Fruit fly (Drosophila melanogaster) whole organism, embryonic: ENCODE measurements around the gene Nxf3.

Experiments used
- CG10147 ChIP-seq: fragments of 200-800 bp; sonication (Bioruptor generic); optimal IDR thresholded peaks from 2 replicates; lab custom pipeline; 2019; ENCODE audit warnings: missing biosample characterization, mild to moderate bottlenecking, missing genetic modification characterization, moderate library complexity
- CG13123 ChIP-seq: fragments of 200-800 bp; sonication (Bioruptor generic); optimal IDR thresholded peaks from 2 replicates; lab custom pipeline; 2016; ENCODE audit warnings: missing biosample characterization, missing genetic modification characterization
- CG14710 ChIP-seq: fragments of 200-800 bp; sonication (Bioruptor generic); optimal IDR thresholded peaks from 3 replicates; lab custom pipeline; 2019; ENCODE audit warnings: missing biosample characterization, mild to moderate bottlenecking, missing genetic modification characterization, moderate library complexity
- CG15696 ChIP-seq: fragments of 200-800 bp; sonication (Bioruptor generic); optimal IDR thresholded peaks from 2 replicates; lab custom pipeline; 2019; ENCODE audit warnings: missing biosample characterization, mild to moderate bottlenecking, missing genetic modification characterization, moderate library complexity
- CG17186 ChIP-seq: fragments of 200-800 bp; sonication (Bioruptor generic); optimal IDR thresholded peaks from 3 replicates; lab custom pipeline; 2017; ENCODE audit warnings: missing biosample characterization, missing genetic modification reagents, missing genetic modification characterization
- CG17359 ChIP-seq: fragments of 200-800 bp; sonication (Bioruptor generic); optimal IDR thresholded peaks from 3 replicates; lab custom pipeline; 2018; ENCODE audit warnings: missing biosample characterization, mild to moderate bottlenecking, missing genetic modification characterization, moderate library complexity
- CG17612 ChIP-seq: fragments of 200-800 bp; sonication (Bioruptor generic); IDR thresholded peaks from 2 replicates; pipeline ENCODE4 v1.3.6; 2022; ENCODE audit warnings: missing biosample characterization, missing genetic modification characterization
- CG17829 ChIP-seq: fragments of 200-800 bp; optimal IDR thresholded peaks from 2 replicates; lab custom pipeline; 2019; ENCODE audit warnings: missing biosample characterization, mild to moderate bottlenecking, missing genetic modification characterization, moderate library complexity
- CG3995 ChIP-seq: fragments of 200-800 bp; sonication (Bioruptor generic); optimal IDR thresholded peaks from 3 replicates; lab custom pipeline; 2016; ENCODE audit warnings: missing biosample characterization, missing genetic modification characterization
- CG6654 ChIP-seq: fragments of 200-800 bp; sonication (Bioruptor generic); optimal IDR thresholded peaks from 2 replicates; lab custom pipeline; 2017; ENCODE audit warnings: missing biosample characterization, mild to moderate bottlenecking, missing genetic modification characterization
- CG7745 ChIP-seq: fragments of 200-800 bp; sonication (Bioruptor generic); optimal IDR thresholded peaks from 2 replicates; lab custom pipeline; 2018; ENCODE audit warnings: missing biosample characterization, mild to moderate bottlenecking, missing genetic modification characterization, moderate library complexity
- CG7839 ChIP-seq: fragments of 200-800 bp; sonication (Bioruptor generic); optimal IDR thresholded peaks from 3 replicates; lab custom pipeline; 2018; ENCODE audit warnings: missing biosample characterization, mild to moderate bottlenecking, missing genetic modification characterization, moderate library complexity
- CG8359 ChIP-seq: fragments of 200-800 bp; sonication (Bioruptor generic); optimal IDR thresholded peaks from 2 replicates; lab custom pipeline; 2017; ENCODE audit warnings: missing biosample characterization, mild to moderate bottlenecking, missing genetic modification characterization, borderline replicate concordance
- CG9215 ChIP-seq: fragments of 200-800 bp; sonication (Bioruptor generic); IDR thresholded peaks from 2 replicates; pipeline ENCODE4 v1.3.6; 2022; ENCODE audit warnings: missing biosample characterization, missing genetic modification characterization
- CG9437 ChIP-seq: fragments of 200-800 bp; sonication (Bioruptor generic); optimal IDR thresholded peaks from 2 replicates; lab custom pipeline; 2018; ENCODE audit warnings: missing biosample characterization, mild to moderate bottlenecking, missing genetic modification characterization
- CG9817 ChIP-seq: fragments of 200-800 bp; sonication (Bioruptor generic); optimal IDR thresholded peaks from 2 replicates; lab custom pipeline; 2018; ENCODE audit warnings: missing biosample characterization, mild to moderate bottlenecking, missing genetic modification characterization, moderate library complexity
- CoRest ChIP-seq: fragments of 200-800 bp; sonication (Bioruptor generic); optimal IDR thresholded peaks from 3 replicates; lab custom pipeline; 2018; ENCODE audit warnings: missing biosample characterization, mild to moderate bottlenecking, missing genetic modification characterization, moderate library complexity
- D19A ChIP-seq: fragments of 200-800 bp; optimal IDR thresholded peaks from 3 replicates; lab custom pipeline; 2019; ENCODE audit warnings: missing biosample characterization, mild to moderate bottlenecking, missing genetic modification characterization, moderate library complexity
- Dll ChIP-seq: fragments of 200-800 bp; sonication (Bioruptor generic); IDR thresholded peaks from 4 replicates; pipeline ENCODE4 v1.3.6; 2022; ENCODE audit warnings: missing biosample characterization, missing genetic modification characterization; ENCODE audit not compliant: partially characterized antibody
- E2f1 ChIP-seq: fragments of 200-800 bp; sonication (Bioruptor generic); IDR thresholded peaks from 2 replicates; pipeline ENCODE4 v1.3.6; 2022; ENCODE audit warnings: missing biosample characterization, missing genetic modification characterization
- H15 ChIP-seq: fragments of 200-800 bp; sonication (Bioruptor generic); IDR thresholded peaks from 3 replicates; pipeline ENCODE4 v1.3.6; 2022; ENCODE audit warnings: missing biosample characterization, missing genetic modification characterization
- Hmr ChIP-seq: fragments of 200-800 bp; sonication (Bioruptor generic); optimal IDR thresholded peaks from 3 replicates; lab custom pipeline; 2017; ENCODE audit warnings: mild to moderate bottlenecking, missing biosample characterization, missing genetic modification reagents, missing genetic modification characterization
- PHDP ChIP-seq: fragments of 200-800 bp; sonication (Bioruptor generic); optimal IDR thresholded peaks from 3 replicates; lab custom pipeline; 2018; ENCODE audit warnings: missing biosample characterization, mild to moderate bottlenecking, missing genetic modification characterization, moderate library complexity
- Pdp1 ChIP-seq, 2 experiments: fragments of 200-800 bp; sonication (Bioruptor generic); optimal IDR thresholded peaks; 3 replicates each; lab custom pipeline; 2016; ENCODE audit warnings: missing biosample characterization in 2 of 2, missing genetic modification characterization in 2 of 2, mild to moderate bottlenecking in 1 of 2, moderate library complexity in 1 of 2
- Ptx1 ChIP-seq: fragments of 200-800 bp; sonication (Bioruptor generic); IDR thresholded peaks from 2 replicates; pipeline ENCODE4 v1.3.6; 2022; ENCODE audit warnings: missing biosample characterization, missing genetic modification characterization
- Sox102F ChIP-seq: fragments of 200-800 bp; sonication (Bioruptor generic); optimal IDR thresholded peaks from 2 replicates; lab custom pipeline; 2018; ENCODE audit warnings: missing biosample characterization, mild to moderate bottlenecking, missing genetic modification characterization, moderate library complexity
- ara ChIP-seq: fragments of 200-800 bp; sonication (Bioruptor generic); IDR thresholded peaks from 2 replicates; pipeline ENCODE4 v1.3.6; 2022; ENCODE audit warnings: missing biosample characterization, missing genetic modification characterization
- bcd ChIP-seq: fragments of 200-800 bp; sonication (Bioruptor generic); optimal IDR thresholded peaks from 2 replicates; lab custom pipeline; 2017; ENCODE audit warnings: missing biosample characterization, mild to moderate bottlenecking, missing genetic modification characterization
- cato ChIP-seq: fragments of 200-800 bp; sonication (Bioruptor generic); optimal IDR thresholded peaks from 2 replicates; lab custom pipeline; 2016; ENCODE audit warnings: missing biosample characterization, missing genetic modification characterization, borderline replicate concordance
- chinmo ChIP-seq: fragments of 200-800 bp; sonication (Bioruptor generic); IDR thresholded peaks from 4 replicates; pipeline ENCODE4 v1.3.6; 2022; ENCODE audit warnings: missing biosample characterization, missing genetic modification characterization; ENCODE audit not compliant: partially characterized antibody
- croc ChIP-seq: fragments of 200-800 bp; sonication (Bioruptor generic); conservative IDR thresholded peaks from 3 replicates; pipeline ENCODE4 v1.3.6; 2022; ENCODE audit warnings: missing biosample characterization, missing genetic modification characterization
- exex ChIP-seq: fragments of 200-800 bp; sonication (Bioruptor generic); optimal IDR thresholded peaks from 4 replicates; lab custom pipeline; 2018; ENCODE audit warnings: missing biosample characterization, mild to moderate bottlenecking, missing genetic modification characterization, moderate library complexity
- fd3F ChIP-seq: fragments of 200-800 bp; sonication (Bioruptor generic); optimal IDR thresholded peaks from 2 replicates; lab custom pipeline; 2018; ENCODE audit warnings: missing biosample characterization, mild to moderate bottlenecking, missing genetic modification characterization, moderate library complexity
- gsb-n ChIP-seq: fragments of 200-800 bp; sonication (Bioruptor generic); optimal IDR thresholded peaks from 3 replicates; lab custom pipeline; 2018; ENCODE audit warnings: missing biosample characterization, mild to moderate bottlenecking, missing genetic modification characterization
- lmd ChIP-seq: fragments of 200-800 bp; sonication (Bioruptor generic); IDR thresholded peaks from 2 replicates; pipeline ENCODE4 v1.3.6; 2022; ENCODE audit warnings: missing biosample characterization, missing genetic modification characterization
- maf-S ChIP-seq: fragments of 200-800 bp; sonication (Bioruptor generic); optimal IDR thresholded peaks from 2 replicates; lab custom pipeline; 2016; ENCODE audit warnings: missing biosample characterization, missing genetic modification characterization
- oc ChIP-seq: fragments of 200-800 bp; sonication (Bioruptor generic); optimal IDR thresholded peaks from 2 replicates; lab custom pipeline; 2018; ENCODE audit warnings: missing biosample characterization, mild to moderate bottlenecking, missing genetic modification characterization, moderate library complexity
- prd ChIP-seq, 3 experiments: fragments of >200 bp in 2 of 3; fragments of 200-800 bp in 1 of 3; sonication (Bioruptor generic) in 1 of 3; optimal IDR thresholded peaks in 2 of 3; IDR thresholded peaks in 1 of 3; 2 replicates in 2 of 3; 3 replicates in 1 of 3; pipeline versions ENCODE4 v1.3.6 to Lab custom; 2017 to 2022; ENCODE audit warnings: missing biosample characterization in 1 of 3, missing genetic modification characterization in 1 of 3
- row ChIP-seq: fragments of 200-800 bp; sonication (Bioruptor generic); IDR thresholded peaks from 3 replicates; pipeline ENCODE4 v1.3.6; 2022; ENCODE audit warnings: missing biosample characterization, missing genetic modification characterization
- seq ChIP-seq: fragments of 200-800 bp; sonication (Bioruptor generic); IDR thresholded peaks from 2 replicates; pipeline ENCODE4 v1.3.6; 2022; ENCODE audit warnings: missing biosample characterization, missing genetic modification characterization
- slou ChIP-seq: fragments of 200-800 bp; sonication (Bioruptor generic); optimal IDR thresholded peaks from 3 replicates; lab custom pipeline; 2016; ENCODE audit warnings: missing biosample characterization, missing genetic modification characterization
- so ChIP-seq: fragments of 200-800 bp; sonication (Bioruptor generic); IDR thresholded peaks from 3 replicates; pipeline ENCODE4 v1.3.6; 2022; ENCODE audit warnings: missing biosample characterization, missing genetic modification characterization
- sug ChIP-seq: fragments of 200-800 bp; optimal IDR thresholded peaks from 2 replicates; lab custom pipeline; 2019; ENCODE audit warnings: missing biosample characterization, mild to moderate bottlenecking, missing genetic modification characterization, moderate library complexity
- tap ChIP-seq: fragments of 200-800 bp; optimal IDR thresholded peaks from 3 replicates; lab custom pipeline; 2019; ENCODE audit warnings: missing biosample characterization, mild to moderate bottlenecking, missing genetic modification characterization, moderate library complexity
- toy ChIP-seq: fragments of 200-800 bp; sonication (Bioruptor generic); IDR thresholded peaks from 2 replicates; pipeline ENCODE4 v1.3.6; 2022; ENCODE audit warnings: missing biosample characterization, missing genetic modification characterization
- zf30C ChIP-seq: fragments of 200-800 bp; sonication (Bioruptor generic); optimal IDR thresholded peaks from 3 replicates; lab custom pipeline; 2018; ENCODE audit warnings: missing biosample characterization, mild to moderate bottlenecking, missing genetic modification characterization

Gene Nxf3

DNA sequence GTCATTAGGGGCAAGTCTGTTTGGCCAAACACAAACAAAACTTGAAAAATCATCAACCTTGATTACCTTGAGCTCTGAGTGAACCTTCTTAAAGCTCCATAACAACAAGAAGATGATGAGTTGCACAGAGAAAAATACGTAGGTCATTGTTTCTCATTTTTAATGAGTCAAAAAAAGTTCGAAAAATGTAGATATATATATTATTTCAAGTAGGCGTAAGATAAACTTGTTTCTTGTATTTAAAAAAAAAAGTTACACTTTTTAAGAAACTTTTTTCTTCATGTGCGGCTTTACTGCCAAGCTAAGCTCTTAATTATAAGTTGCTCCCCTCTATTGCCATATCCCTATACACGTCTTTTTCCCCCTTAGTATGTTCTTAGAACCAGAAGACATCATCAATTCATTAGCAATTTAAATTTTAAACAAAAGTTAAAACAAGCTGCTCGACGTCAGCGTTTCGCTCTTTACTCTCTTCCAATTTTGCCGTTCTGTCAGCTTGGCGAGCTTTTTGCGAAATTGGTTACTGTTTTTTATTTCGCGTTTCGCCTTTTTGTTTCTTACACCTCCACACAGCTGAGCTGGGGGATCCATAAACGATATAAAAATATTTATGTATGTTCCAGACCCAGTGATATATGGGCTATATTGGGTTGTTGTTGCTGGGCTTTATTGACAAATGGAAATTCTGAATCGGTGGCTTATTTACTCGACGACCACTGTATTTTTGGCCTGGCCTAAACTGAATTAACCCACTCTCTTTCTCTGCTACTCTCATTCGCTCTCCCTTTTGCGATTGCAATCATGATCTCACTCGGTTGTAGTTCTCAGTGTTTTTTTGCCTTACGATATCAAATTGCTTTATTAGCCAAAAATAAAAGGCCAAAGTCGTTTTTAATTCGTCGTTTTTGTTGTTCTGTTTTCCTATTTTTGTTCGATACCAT is 41.4 kb upstream of the Nxf3 start (continued):
- TF ChIP-seq CG7745 (tag; lab: Kevin White, UChicago), result no peak
- TF ChIP-seq Dll (GFP tag; lab: Robert Waterston, UW), result no peak
- peak; percentile 55 for TF ChIP-seq croc
- no peak for TF ChIP-seq prd (optimal IDR thresholded peaks at IDR 0.05; lab: Kevin White, UChicago)
- TF ChIP-seq prd (GFP tag; IDR thresholded peaks at IDR 0.05; lab: Robert Waterston, UW), result peak; percentile 82
- peak; percentile 43 for TF ChIP-seq oc
- TF ChIP-seq toy (GFP tag; lab: Robert Waterston, UW), result peak; percentile 79
- peak; percentile 58 for TF ChIP-seq bcd (GFP tag; lab: Kevin White, UChicago)
- TF ChIP-seq CG13123, result no peak
- TF ChIP-seq CG8359 (GFP tag; lab: Kevin White, UChicago), result peak; percentile 6
- no peak for TF ChIP-seq CG3995
- TF ChIP-seq H15, result 0 out of 3 replicates have a peak, but pooled peaks have one; percentile 35
- TF ChIP-seq CG9817 (tag; lab: Kevin White, UChicago), result peak; percentile 48
- TF ChIP-seq CG17359 (tag; lab: Kevin White, UChicago), result peak; percentile 44
- peak; percentile 70 for TF ChIP-seq ara (GFP tag; lab: Robert Waterston, UW)
- TF ChIP-seq CG17612 (GFP tag; lab: Robert Waterston, UW), result 0 out of 2 replicates have a peak, but pooled peaks have one; percentile 13
- peak; percentile 69 for TF ChIP-seq row
- TF ChIP-seq maf-S (GFP tag; lab: Kevin White, UChicago), result peak; percentile 9
- TF ChIP-seq lmd, result peak; percentile 79; the same call in 1 of the 2 replicates
- peak; percentile 61 for TF ChIP-seq CG17829 (tag; lab: Kevin White, UChicago)
- TF ChIP-seq so (GFP tag; lab: Robert Waterston, UW), result 0 out of 3 replicates have a peak, but pooled peaks have one; percentile 21
- peak; percentile 4 for TF ChIP-seq CG9437
- TF ChIP-seq Sox102F, result peak; percentile 29
- TF ChIP-seq exex (tag; lab: Kevin White, UChicago), result no peak
- TF ChIP-seq CG9215 (GFP tag; lab: Robert Waterston, UW), result peak; percentile 71
- TF ChIP-seq zf30C (GFP tag; lab: Kevin White, UChicago), result peak; percentile 21
- no peak for TF ChIP-seq CG17186 (GFP tag; lab: Kevin White, UChicago)
- peak; percentile 16 for TF ChIP-seq Hmr (GFP tag; lab: Kevin White, UChicago)
- TF ChIP-seq fd3F (GFP tag; lab: Kevin White, UChicago), result peak; percentile 34
- no peak for TF ChIP-seq tap (tag; lab: Kevin White, UChicago)
- 0 out of 4 replicates have a peak, but pooled peaks have one; percentile 42 for TF ChIP-seq chinmo (GFP tag; lab: Robert Waterston, UW)
- TF ChIP-seq D19A (tag; lab: Kevin White, UChicago), result peak; percentile 1
- no peak for TF ChIP-seq sug (tag; lab: Kevin White, UChicago)
- TF ChIP-seq gsb-n, result peak; percentile 38
- peak; percentile 13 for TF ChIP-seq CG6654 (GFP tag; lab: Kevin White, UChicago)
- TF ChIP-seq CG7839 (tag; lab: Kevin White, UChicago), result peak; percentile 71
- peak; percentile 51; the same call in 1 of the 2 replicates for TF ChIP-seq seq (GFP tag; lab: Robert Waterston, UW)
- peak; percentile 50 for TF ChIP-seq CG10147 (GFP tag; lab: Kevin White, UChicago)
- peak; percentile 78 for TF ChIP-seq Ptx1
- TF ChIP-seq slou, result peak; percentile 8
- TF ChIP-seq CG15696 (tag; lab: Kevin White, UChicago), result peak; percentile 6
- TF ChIP-seq CG14710 (tag; lab: Kevin White, UChicago), result peak; percentile 49
- peak; percentile 38 for TF ChIP-seq CoRest (tag; lab: Kevin White, UChicago)
- 0 out of 2 replicates have a peak, but pooled peaks have one; percentile 43 for TF ChIP-seq E2f1 (GFP tag; lab: Robert Waterston, UW)
- TF ChIP-seq Pdp1 (GFP tag; optimal IDR thresholded peaks at IDR 0.05; lab: Kevin White, UChicago), result peak; percentile 38
- peak; percentile 56 for TF ChIP-seq PHDP (tag; lab: Kevin White, UChicago)
- no peak for TF ChIP-seq cato (GFP tag; lab: Kevin White, UChicago)
